Worm (Caenorhabditis elegans) whole organism, L1 larva: ENCODE results near the gene C29F3.7.

Experiments
- C04F5.9 ChIP-seq: sonication (generic microtip); optimal IDR thresholded peaks from 2 replicates; lab custom pipeline; 2016; ENCODE audit warnings: missing genetic modification characterization, missing compliant biosample characterization
- C16A3.4 ChIP-seq: fragments of 150-350 bp; optimal IDR thresholded peaks from 2 replicates; lab custom pipeline; 2014; ENCODE audit warnings: missing biosample characterization, missing genetic modification characterization
- C34B4.2 ChIP-seq: sonication (generic microtip); optimal IDR thresholded peaks from 2 replicates; lab custom pipeline; 2017; ENCODE audit warnings: mild to moderate bottlenecking, missing genetic modification characterization, missing compliant biosample characterization
- F16B12.6 ChIP-seq: fragments of 150-350 bp; optimal IDR thresholded peaks from 2 replicates; lab custom pipeline; 2014; ENCODE audit warnings: missing biosample characterization, missing genetic modification characterization
- aly-2 ChIP-seq: fragments of 150-350 bp; optimal IDR thresholded peaks from 2 replicates; lab custom pipeline; 2014; ENCODE audit warnings: missing biosample characterization, missing genetic modification characterization
- ceh-63 ChIP-seq: fragments of 200-800 bp; sonication (Bioruptor generic); optimal IDR thresholded peaks from 2 replicates; lab custom pipeline; 2018; ENCODE audit warnings: mild to moderate bottlenecking, missing genetic modification characterization, missing compliant biosample characterization
- ceh-88 ChIP-seq: fragments of 200-800 bp; sonication (Bioruptor generic); IDR thresholded peaks from 2 replicates; pipeline ENCODE4 v1.3.6; 2022; ENCODE audit warnings: missing genetic modification characterization, missing compliant biosample characterization
- ces-1 ChIP-seq: fragments of 150-350 bp; optimal IDR thresholded peaks from 2 replicates; lab custom pipeline; 2014; ENCODE audit warnings: missing biosample characterization, missing genetic modification reagents, missing genetic modification characterization
- dpl-1 ChIP-seq, 3 experiments: fragments of 150-350 bp in 2 of 3; sonication (generic microtip) in 1 of 3; optimal IDR thresholded peaks; 2 replicates each; lab custom pipeline; 2014 to 2017; ENCODE audit warnings: missing biosample characterization in 3 of 3, missing genetic modification characterization in 3 of 3, missing genetic modification reagents in 3 of 3
- efl-1 ChIP-seq, 4 experiments: fragments of 150-350 bp; optimal IDR thresholded peaks in 3 of 4; peaks in 1 of 4; 1 replicate in 1 of 4; 2 replicates in 3 of 4; lab custom pipeline; 2014; ENCODE audit warnings: missing biosample characterization in 2 of 4, missing genetic modification characterization in 2 of 4, missing genetic modification reagents in 2 of 4
- egl-27 ChIP-seq, 2 experiments: fragments of 150-350 bp in 1 of 2; sonication (generic microtip); optimal IDR thresholded peaks; 3 replicates each; lab custom pipeline; 2017 to 2018; ENCODE audit warnings: missing biosample characterization in 2 of 2, missing genetic modification characterization in 2 of 2, missing genetic modification reagents in 2 of 2
- elt-2 ChIP-seq: sonication (generic microtip); optimal IDR thresholded peaks from 2 replicates; lab custom pipeline; 2016; ENCODE audit warnings: missing genetic modification characterization, mild to moderate bottlenecking, inconsistent platforms, missing compliant biosample characterization, missing genetic modification reagents
- elt-3 ChIP-seq, 6 experiments: fragments of 150-350 bp in 1 of 6; sonication (generic microtip); optimal IDR thresholded peaks; 2 replicates each; lab custom pipeline; 2017 to 2018; ENCODE audit warnings: missing biosample characterization in 6 of 6, missing genetic modification characterization in 6 of 6, inconsistent platforms in 1 of 6
- ets-5 ChIP-seq: fragments of 200-800 bp; sonication (Bioruptor generic); IDR thresholded peaks from 2 replicates; pipeline ENCODE4 v1.3.6; 2022; ENCODE audit warnings: missing genetic modification characterization, missing compliant biosample characterization
- fkh-8 ChIP-seq: sonication (generic microtip); optimal IDR thresholded peaks from 2 replicates; lab custom pipeline; 2016; ENCODE audit warnings: mild to moderate bottlenecking, missing genetic modification characterization, missing compliant biosample characterization
- hlh-4 ChIP-seq: sonication (generic microtip); optimal IDR thresholded peaks from 2 replicates; lab custom pipeline; 2016; ENCODE audit warnings: mild to moderate bottlenecking, missing genetic modification characterization, missing compliant biosample characterization
- irx-1 ChIP-seq: sonication (generic microtip); optimal IDR thresholded peaks from 2 replicates; lab custom pipeline; 2016; ENCODE audit warnings: missing genetic modification characterization, missing compliant biosample characterization
- lin-14 ChIP-seq: fragments of 200-800 bp; sonication (Bioruptor generic); optimal IDR thresholded peaks from 2 replicates; lab custom pipeline; 2018; ENCODE audit warnings: mild to moderate bottlenecking, missing genetic modification characterization, moderate library complexity, missing compliant biosample characterization
- lin-15B ChIP-seq: fragments of 150-350 bp; sonication (generic microtip); optimal IDR thresholded peaks from 3 replicates; lab custom pipeline; 2014; ENCODE audit warnings: missing biosample characterization, missing genetic modification characterization
- lin-35 ChIP-seq, 2 experiments: fragments of 150-350 bp; optimal IDR thresholded peaks; 2 replicates each; lab custom pipeline; 2014; ENCODE audit warnings: missing biosample characterization in 2 of 2, missing genetic modification characterization in 2 of 2, missing genetic modification reagents in 2 of 2
- mab-9 ChIP-seq: fragments of 200-800 bp; sonication (Bioruptor generic); IDR thresholded peaks from 2 replicates; pipeline ENCODE4 v1.3.6; 2022; ENCODE audit warnings: missing genetic modification reagents, missing genetic modification characterization, missing compliant biosample characterization
- mef-2 ChIP-seq: fragments of 150-350 bp; optimal IDR thresholded peaks from 2 replicates; lab custom pipeline; 2014; ENCODE audit warnings: missing biosample characterization, missing genetic modification characterization
- mep-1 ChIP-seq: fragments of 150-350 bp; optimal IDR thresholded peaks from 2 replicates; lab custom pipeline; 2014; ENCODE audit warnings: missing biosample characterization, missing genetic modification characterization
- nhr-12 ChIP-seq: sonication (generic microtip); optimal IDR thresholded peaks from 2 replicates; lab custom pipeline; 2017; ENCODE audit warnings: missing biosample characterization, missing genetic modification characterization
- nhr-19 ChIP-seq: fragments of 200-800 bp; sonication (Bioruptor generic); conservative IDR thresholded peaks from 2 replicates; pipeline ENCODE4 v1.3.6; 2022; ENCODE audit warnings: missing genetic modification characterization, missing compliant biosample characterization
- nhr-20 ChIP-seq: sonication (generic microtip); optimal IDR thresholded peaks from 2 replicates; lab custom pipeline; 2016; ENCODE audit warnings: mild to moderate bottlenecking, missing genetic modification characterization, missing compliant biosample characterization
- nhr-237 ChIP-seq: fragments of 150-350 bp; optimal IDR thresholded peaks from 2 replicates; lab custom pipeline; 2014; ENCODE audit warnings: missing biosample characterization, missing genetic modification characterization
- nhr-47 ChIP-seq: sonication (generic microtip); optimal IDR thresholded peaks from 2 replicates; lab custom pipeline; 2016; ENCODE audit warnings: mild to moderate bottlenecking, missing genetic modification characterization, moderate library complexity, missing compliant biosample characterization
- nhr-71 ChIP-seq: sonication (generic microtip); optimal IDR thresholded peaks from 2 replicates; lab custom pipeline; 2016; ENCODE audit warnings: mild to moderate bottlenecking, missing genetic modification characterization, moderate library complexity, missing compliant biosample characterization
- nhr-84 ChIP-seq: sonication (generic microtip); optimal IDR thresholded peaks from 2 replicates; lab custom pipeline; 2017; ENCODE audit warnings: missing biosample characterization, missing genetic modification characterization
- pag-3 ChIP-seq: sonication (generic microtip); optimal IDR thresholded peaks from 2 replicates; lab custom pipeline; 2017; ENCODE audit warnings: missing genetic modification characterization, mild to moderate bottlenecking, missing compliant biosample characterization, antibody characterized with exemption, borderline replicate concordance; ENCODE audit not compliant: insufficient read depth
- pax-3 ChIP-seq: fragments of 200-800 bp; sonication (Bioruptor generic); optimal IDR thresholded peaks from 2 replicates; lab custom pipeline; 2018; ENCODE audit warnings: mild to moderate bottlenecking, missing genetic modification characterization, moderate library complexity, missing compliant biosample characterization
- pqm-1 ChIP-seq: sonication (generic microtip); optimal IDR thresholded peaks from 3 replicates; lab custom pipeline; 2017; ENCODE audit warnings: missing biosample characterization, missing genetic modification characterization
- skn-1 ChIP-seq: fragments of 150-350 bp; optimal IDR thresholded peaks from 2 replicates; lab custom pipeline; 2014; ENCODE audit warnings: missing biosample characterization, missing genetic modification characterization
- snu-23 ChIP-seq: sonication (generic microtip); optimal IDR thresholded peaks from 2 replicates; lab custom pipeline; 2016; ENCODE audit warnings: missing genetic modification characterization, missing compliant biosample characterization
- tlp-1 ChIP-seq: fragments of 150-350 bp; optimal IDR thresholded peaks from 2 replicates; lab custom pipeline; 2014; ENCODE audit warnings: missing biosample characterization, missing genetic modification characterization
- unc-130 ChIP-seq: fragments of 150-350 bp; optimal IDR thresholded peaks from 2 replicates; lab custom pipeline; 2017; ENCODE audit warnings: missing biosample characterization, missing genetic modification characterization, inconsistent platforms
- unc-62 ChIP-seq: fragments of 150-350 bp; optimal IDR thresholded peaks from 2 replicates; lab custom pipeline; 2014; ENCODE audit warnings: missing biosample characterization, missing genetic modification reagents, missing genetic modification characterization
- unc-86 ChIP-seq: sonication (generic microtip); optimal IDR thresholded peaks from 2 replicates; lab custom pipeline; 2016; ENCODE audit warnings: missing genetic modification characterization, missing compliant biosample characterization
- vab-15 ChIP-seq: sonication (generic microtip); optimal IDR thresholded peaks from 2 replicates; lab custom pipeline; 2017; ENCODE audit warnings: missing genotype, mild to moderate bottlenecking, missing genetic modification characterization, missing compliant biosample characterization
- zip-4 ChIP-seq: fragments of 200-800 bp; sonication (Bioruptor generic); optimal IDR thresholded peaks from 2 replicates; lab custom pipeline; 2018; ENCODE audit warnings: mild to moderate bottlenecking, missing genetic modification characterization, moderate library complexity, missing compliant biosample characterization

C29F3.7 gene

ce11 chrV:15354648-15355047, at the start of gene C29F3.7:
TSS of gene C29F3.7 (plus strand) at chrV:15354901.
- TF ChIP-seq mep-1 (tag; lab: Kevin White, UChicago) (no peak), efl-1 (optimal IDR thresholded peaks at IDR 0.05; lab: Kevin White, UChicago) (no peak), efl-1 (GFP tag; optimal IDR thresholded peaks at IDR 0.05 in 1 of 2; lab: Kevin White, UChicago) (peak in 1 of 2 experiments; percentile 44), pax-3 (tag; lab: Kevin White, UChicago) (peak; percentile 67), pqm-1 (tag; lab: Kevin White, UChicago) (peak; percentile 55), lin-35 (GFP tag; optimal IDR thresholded peaks at IDR 0.05; lab: Kevin White, UChicago) (peak in 1 of 2 experiments; percentile 42), F16B12.6 (no peak), nhr-20 (peak; percentile 63), elt-2 (tag; lab: Kevin White, UChicago) (peak; percentile 98), snu-23 (GFP tag; lab: Kevin White, UChicago) (no peak)

DNA sequence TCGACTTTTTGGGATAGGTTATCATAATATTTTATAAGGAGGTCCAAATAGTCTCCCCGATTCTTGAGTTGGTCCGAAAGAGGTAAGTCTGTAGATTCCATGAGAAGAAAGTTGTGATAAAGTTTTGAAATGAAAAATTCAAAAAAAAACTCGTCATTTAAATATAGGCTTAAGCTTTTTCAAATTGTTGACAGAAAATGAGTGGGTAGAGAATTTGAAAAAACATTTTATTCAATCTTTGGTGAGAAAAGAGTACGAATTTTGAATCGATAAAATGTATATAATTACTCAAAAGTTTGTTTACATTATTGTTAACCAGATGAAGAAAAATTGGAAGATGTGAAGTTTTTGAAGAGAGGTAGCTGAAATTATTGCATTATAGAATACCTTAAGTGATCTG, 49.2 kb upstream of the C29F3.7 start, which contains the start of gene T26H8.5:
Gene T26H8.5 (minus strand): TSS at position 101 of the 400 bp plus-strand sequence.
- TF ChIP-seq pax-3 (tag; lab: Kevin White, UChicago), result peak; percentile 46
- TF ChIP-seq C16A3.4 (tag; lab: Kevin White, UChicago), result no peak

DNA sequence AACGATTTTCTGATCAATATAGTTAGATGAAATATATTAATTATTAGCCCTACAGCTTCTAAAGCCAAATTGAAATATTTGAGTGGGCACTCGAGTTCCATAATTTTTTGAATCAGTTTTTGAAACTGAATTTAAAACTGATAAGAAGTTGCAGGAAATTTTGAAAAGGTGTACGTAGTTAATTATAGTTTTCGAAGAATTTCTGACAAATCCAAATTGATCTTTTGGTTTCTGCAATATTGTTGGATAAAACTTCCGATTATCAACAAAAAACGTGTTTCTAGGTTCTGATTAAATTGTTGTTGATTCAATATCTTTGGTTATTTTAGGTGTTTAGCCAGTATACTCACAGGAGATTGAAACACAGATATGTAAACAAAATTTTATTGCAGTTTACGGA, 48.0 kb upstream of the C29F3.7 start, which contains the start of gene T26H8.4:
Gene T26H8.4 (minus strand): TSS at position 101 of the 400 bp plus-strand sequence.
- TF ChIP-seq pax-3 (tag; lab: Kevin White, UChicago), result peak; percentile 66
- no peak for TF ChIP-seq snu-23 (GFP tag; lab: Kevin White, UChicago)
- TF ChIP-seq, all 84 proteins: peak for 1

ce11 chrV:15309011-15309410, 45.7 kb upstream of the C29F3.7 start, which contains the start of gene srz-10:
TSS of gene srz-10 (minus strand) at chrV:15309098.
- TF ChIP-seq dpl-1 (GFP tag; optimal IDR thresholded peaks at IDR 0.05; lab: Kevin White, UChicago) (no peak), fkh-8 (tag; lab: Kevin White, UChicago) (peak; percentile 64), hlh-4 (tag; lab: Kevin White, UChicago) (peak; percentile 98), nhr-71 (tag; lab: Kevin White, UChicago) (peak; percentile 47), irx-1 (no peak), nhr-47 (tag; lab: Kevin White, UChicago) (peak; percentile 42)

- TF ChIP-seq elt-2 (tag; lab: Kevin White, UChicago) (no peak), lin-15B (tag; lab: Kevin White, UChicago) (no peak), ces-1 (GFP tag; lab: Kevin White, UChicago) (no peak), nhr-19 (GFP tag; lab: Robert Waterston, UW) (no peak), egl-27 (tag; optimal IDR thresholded peaks at IDR 0.05; lab: Kevin White, UChicago) (no peak), pqm-1 (tag; lab: Kevin White, UChicago) (no peak), ceh-88 (GFP tag; lab: Robert Waterston, UW) (no peak), elt-3 (tag; optimal IDR thresholded peaks at IDR 0.05; lab: Kevin White, UChicago) (no peak), mef-2 (tag; lab: Kevin White, UChicago) (no peak), C04F5.9 (tag; lab: Kevin White, UChicago) (no peak), ceh-63 (GFP tag; lab: Kevin White, UChicago) (no peak), F16B12.6 (no peak), snu-23 (GFP tag; lab: Kevin White, UChicago) (no peak), nhr-71 (tag; lab: Kevin White, UChicago) (no peak), unc-62 (GFP tag; lab: Kevin White, UChicago) (no peak), fkh-8 (tag; lab: Kevin White, UChicago) (no peak), lin-14 (GFP tag; lab: Kevin White, UChicago) (no peak), skn-1 (tag; lab: Kevin White, UChicago) (no peak), pag-3 (no peak)
Observed at ce11 chrV:15310780-15311179, 43.9 kb upstream of the C29F3.7 start, which contains the start of gene irld-62. TSS of gene irld-62 (plus strand) at chrV:15311080.

- no peak for TF ChIP-seq tlp-1 (tag; lab: Kevin White, UChicago)
- no peak for TF ChIP-seq elt-2 (tag; lab: Kevin White, UChicago)
- no peak for TF ChIP-seq aly-2
- no peak for TF ChIP-seq irx-1
- TF ChIP-seq skn-1 (tag; lab: Kevin White, UChicago), result no peak
- no peak for TF ChIP-seq vab-15 (tag; lab: Kevin White, UChicago)
- TF ChIP-seq C34B4.2 (tag; lab: Kevin White, UChicago), result no peak
- TF ChIP-seq nhr-84, result no peak
- TF ChIP-seq nhr-12 (tag; lab: Kevin White, UChicago), result no peak
- TF ChIP-seq unc-86 (tag; lab: Kevin White, UChicago), result no peak
- TF ChIP-seq unc-130 (tag; lab: Kevin White, UChicago), result no peak
- no peak for TF ChIP-seq nhr-237 (tag; lab: Kevin White, UChicago)
- no peak for TF ChIP-seq mab-9 (GFP tag; lab: Robert Waterston, UW)
- TF ChIP-seq ets-5 (GFP tag; lab: Robert Waterston, UW), result no peak
- TF ChIP-seq zip-4 (GFP tag; lab: Kevin White, UChicago), result no peak
- no peak for TF ChIP-seq pqm-1 (tag; lab: Kevin White, UChicago)
Observed at ce11 chrV:15313529-15313928, 41.2 kb upstream of the C29F3.7 start.
